Worm (Caenorhabditis elegans): ENCODE data around the gene ckr-2.

Gene ckr-2

ce11 chrIII:1977424-1977823 lies 44.0 kb downstream of the ckr-2 start:
- TF ChIP-seq lsy-2 (tag; optimal IDR thresholded peaks at IDR 0.05): no peak
- TF ChIP-seq flh-1 (GFP tag; optimal IDR thresholded peaks at IDR 0.05): no peak
- TF ChIP-seq blmp-1 (tag; optimal IDR thresholded peaks at IDR 0.05): no peak
- no peak for TF ChIP-seq ceh-43 (GFP tag; optimal IDR thresholded peaks at IDR 0.05)
- no peak for TF ChIP-seq ham-2 (GFP tag; optimal IDR thresholded peaks at IDR 0.05)
- TF ChIP-seq M03D4.4 (tag; optimal IDR thresholded peaks at IDR 0.05): no peak
- no peak for TF ChIP-seq nhr-76 (tag; optimal IDR thresholded peaks at IDR 0.05)

ce11 chrIII:1976642-1977041 lies 44.8 kb downstream of the ckr-2 start, which contains the start of gene R155.3:
R155.3 (minus strand) TSS chrIII:1976742.
- TF ChIP-seq ztf-11 (tag; optimal IDR thresholded peaks at IDR 0.05) (no peak), snpc-4 (tag; optimal IDR thresholded peaks at IDR 0.05) (no peak), lin-13 (tag; optimal IDR thresholded peaks at IDR 0.05) (no peak), nhr-28 (tag; optimal IDR thresholded peaks at IDR 0.05) (no peak), nhr-237 (tag; optimal IDR thresholded peaks at IDR 0.05) (no peak), drap-1 (GFP tag; optimal IDR thresholded peaks at IDR 0.05) (no peak), bed-3 (GFP tag; optimal IDR thresholded peaks at IDR 0.05) (no peak)

ce11 chrIII:1975992-1976391 lies 45.4 kb downstream of the ckr-2 start:
- no peak for TF ChIP-seq snpc-4 (tag; optimal IDR thresholded peaks at IDR 0.05)
- no peak for TF ChIP-seq unc-120 (tag; optimal IDR thresholded peaks at IDR 0.05; ENCODE audit: poor library complexity, severe bottlenecking)
- no peak for TF ChIP-seq ces-1 (GFP tag; optimal IDR thresholded peaks at IDR 0.05)
- TF ChIP-seq M03D4.4 (tag; optimal IDR thresholded peaks at IDR 0.05): no peak
- TF ChIP-seq mls-2 (tag; optimal IDR thresholded peaks at IDR 0.05): no peak
- TF ChIP-seq ceh-39 (tag; optimal IDR thresholded peaks at IDR 0.05): no peak
- TF ChIP-seq lsy-2 (tag; optimal IDR thresholded peaks at IDR 0.05): no peak
- no peak for TF ChIP-seq nhr-28 (tag; optimal IDR thresholded peaks at IDR 0.05)
- no peak for TF ChIP-seq sem-2 (GFP tag; optimal IDR thresholded peaks at IDR 0.05)
- TF ChIP-seq lin-13 (tag; optimal IDR thresholded peaks at IDR 0.05): no peak
- no peak for TF ChIP-seq mab-5 (tag; optimal IDR thresholded peaks at IDR 0.05)
- TF ChIP-seq ceh-43 (GFP tag; optimal IDR thresholded peaks at IDR 0.05): no peak
- TF ChIP-seq ztf-11 (tag; optimal IDR thresholded peaks at IDR 0.05): no peak

- TF ChIP-seq ztf-11 (tag; optimal IDR thresholded peaks at IDR 0.05) (no peak), M03D4.4 (tag; optimal IDR thresholded peaks at IDR 0.05) (no peak), pha-4 (tag; optimal IDR thresholded peaks at IDR 0.05) (no peak)
Observed at ce11 chrIII:1970433-1970832, 51.0 kb downstream of the ckr-2 start, which contains the start of gene R155.5. R155.5 (minus strand) TSS chrIII:1970533.

- no peak for TF ChIP-seq mep-1 (tag; optimal IDR thresholded peaks at IDR 0.05)
- TF ChIP-seq hlh-1 (tag; optimal IDR thresholded peaks at IDR 0.05): no peak
- no peak for TF ChIP-seq bed-3 (GFP tag; optimal IDR thresholded peaks at IDR 0.05)
- TF ChIP-seq ceh-43 (GFP tag; optimal IDR thresholded peaks at IDR 0.05): no peak
- no peak for TF ChIP-seq lsy-2 (tag; optimal IDR thresholded peaks at IDR 0.05)
- no peak for TF ChIP-seq nhr-12 (tag; optimal IDR thresholded peaks at IDR 0.05)
- TF ChIP-seq tbx-8 (GFP tag; optimal IDR thresholded peaks at IDR 0.05): no peak
- TF ChIP-seq ham-2 (GFP tag; optimal IDR thresholded peaks at IDR 0.05): no peak
- no peak for TF ChIP-seq cnd-1 (tag; optimal IDR thresholded peaks at IDR 0.05)
Observed at ce11 chrIII:1969802-1970201, 51.6 kb downstream of the ckr-2 start, which contains the start of gene moa-1. moa-1 (minus strand) TSS chrIII:1969902.

ce11 chrIII:1963128-1963527 lies 58.3 kb downstream of the ckr-2 start:
- TF ChIP-seq ceh-83 (GFP tag; optimal IDR thresholded peaks at IDR 0.05) (peak; percentile 1), cnd-1 (tag; optimal IDR thresholded peaks at IDR 0.05) (no peak)

ce11 chrIII:1962552-1962951 lies 58.8 kb downstream of the ckr-2 start:
- TF ChIP-seq nhr-237 (tag; optimal IDR thresholded peaks at IDR 0.05): no peak
- no peak for TF ChIP-seq mep-1 (tag; optimal IDR thresholded peaks at IDR 0.05)
- TF ChIP-seq sem-2 (GFP tag; optimal IDR thresholded peaks at IDR 0.05): no peak
- no peak for TF ChIP-seq blmp-1 (tag; optimal IDR thresholded peaks at IDR 0.05)
- no peak for TF ChIP-seq ceh-43 (GFP tag; optimal IDR thresholded peaks at IDR 0.05)
- no peak for TF ChIP-seq ceh-39 (tag; optimal IDR thresholded peaks at IDR 0.05)
- no peak for TF ChIP-seq ces-1 (GFP tag; optimal IDR thresholded peaks at IDR 0.05)
- TF ChIP-seq snpc-4 (tag; optimal IDR thresholded peaks at IDR 0.05): no peak
- TF ChIP-seq lsy-2 (tag; optimal IDR thresholded peaks at IDR 0.05): no peak
- no peak for TF ChIP-seq lin-32 (GFP tag; optimal IDR thresholded peaks at IDR 0.05)
- no peak for TF ChIP-seq sptf-1 (tag; optimal IDR thresholded peaks at IDR 0.05)
- no peak for TF ChIP-seq unc-62 (GFP tag; optimal IDR thresholded peaks at IDR 0.05)
- TF ChIP-seq elt-3 (tag; optimal IDR thresholded peaks at IDR 0.05): no peak
- no peak for TF ChIP-seq bed-3 (GFP tag; optimal IDR thresholded peaks at IDR 0.05)
- no peak for TF ChIP-seq M03D4.4 (tag; optimal IDR thresholded peaks at IDR 0.05)
- no peak for TF ChIP-seq unc-39 (tag; optimal IDR thresholded peaks at IDR 0.05)
- no peak for TF ChIP-seq ztf-11 (tag; optimal IDR thresholded peaks at IDR 0.05)
- no peak for TF ChIP-seq unc-120 (tag; optimal IDR thresholded peaks at IDR 0.05; ENCODE audit: poor library complexity, severe bottlenecking)
- TF ChIP-seq zip-8 (tag; optimal IDR thresholded peaks at IDR 0.05): no peak
- TF ChIP-seq nhr-76 (tag; optimal IDR thresholded peaks at IDR 0.05): no peak

All from whole organism, mixed stage, embryonic.